Worm (Caenorhabditis elegans): ENCODE results near the gene cah-5.

DNA sequence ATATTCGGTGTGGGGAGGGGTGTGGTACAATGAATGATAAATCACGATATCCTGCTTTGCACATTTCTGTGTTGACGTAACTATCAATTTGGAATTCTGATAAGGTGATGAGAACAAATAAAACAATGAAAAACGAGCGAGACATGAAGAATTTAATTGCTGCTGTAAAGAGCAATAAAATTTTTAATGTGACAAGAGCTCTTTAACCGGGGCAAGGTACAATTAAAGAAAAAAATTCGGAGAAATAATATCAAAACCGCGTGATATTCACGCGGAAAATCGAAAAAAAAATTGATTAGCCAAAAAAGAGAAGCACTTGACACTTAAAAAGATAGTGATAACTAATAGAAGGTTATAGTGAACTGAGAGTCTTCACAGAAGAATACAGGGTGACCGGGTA is 41.4 kb downstream of the cah-5 start:
- TF ChIP-seq ceh-82 (tag; optimal IDR thresholded peaks at IDR 0.05) (no peak), ama-1 (optimal IDR thresholded peaks at IDR 0.05) (no peak), snpc-4 (tag; optimal IDR thresholded peaks at IDR 0.05) (no peak), nhr-77 (tag; optimal IDR thresholded peaks at IDR 0.05) (no peak), skn-1 (tag; optimal IDR thresholded peaks at IDR 0.05) (no peak), R02D3.7 (tag; optimal IDR thresholded peaks at IDR 0.05) (no peak), blmp-1 (tag; optimal IDR thresholded peaks at IDR 0.05; ENCODE audit: insufficient read depth) (no peak), egl-27 (tag; optimal IDR thresholded peaks at IDR 0.05) (no peak), lsy-2 (tag; optimal IDR thresholded peaks at IDR 0.05) (no peak), fos-1 (tag; optimal IDR thresholded peaks at IDR 0.05) (peak; percentile 3), zag-1 (tag; optimal IDR thresholded peaks at IDR 0.05) (no peak), sma-9 (GFP tag; optimal IDR thresholded peaks at IDR 0.05) (no peak), sma-9 (tag; optimal IDR thresholded peaks at IDR 0.05) (no peak)
